Fruit fly (Drosophila melanogaster): ENCODE data around the gene Gbeta13F.

- no peak for TF ChIP-seq ttk (optimal IDR thresholded peaks at IDR 0.05)
- no peak for TF ChIP-seq Sin3A (optimal IDR thresholded peaks at IDR 0.05)
- no peak for TF ChIP-seq insv (optimal IDR thresholded peaks at IDR 0.05)
- TF ChIP-seq psq (optimal IDR thresholded peaks at IDR 0.05): no peak
- no peak for TF ChIP-seq Myc (optimal IDR thresholded peaks at IDR 0.05)
- TF ChIP-seq h (optimal IDR thresholded peaks at IDR 0.05): no peak
Observed at dm6 chrX:15857601-15858284, 2.2 kb upstream of the Gbeta13F start, which contains the start of the genes CG46440 and Myb.

All from Kc167 (cell line).